Worm (Caenorhabditis elegans): ENCODE results near the gene pqn-51.
A peak's percentile ranks its signal among the peaks of the same experiment; 100 is the strongest.

Gene pqn-51

DNA sequence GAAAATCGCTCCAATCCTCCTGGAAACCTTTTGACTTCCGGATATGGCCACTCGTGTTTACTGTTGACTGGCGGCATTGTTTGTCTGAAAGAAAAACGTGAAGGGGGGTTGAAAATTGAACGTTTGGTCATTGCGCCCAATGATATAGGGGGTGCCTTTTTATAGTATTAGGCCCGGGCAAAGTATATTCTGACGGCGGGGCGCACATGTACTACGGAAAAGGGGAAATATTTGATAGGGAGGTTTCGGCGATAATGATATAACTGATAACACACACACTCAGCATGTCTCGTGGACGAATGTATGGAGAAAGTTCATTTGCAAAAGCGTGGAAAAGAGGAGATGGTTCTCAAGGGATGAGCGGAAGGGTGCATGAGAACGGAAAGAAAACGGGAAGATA, 21.8 kb upstream of the pqn-51 start, which contains the start of gene cpt-4:
cpt-4 (minus strand) TSS at position 84 of the 400 bp plus-strand sequence.
- no peak for TF ChIP-seq daf-12 (tag; optimal IDR thresholded peaks at IDR 0.05)
- TF ChIP-seq lir-3 (tag; optimal IDR thresholded peaks at IDR 0.05), result no peak
- no peak for TF ChIP-seq madf-9 (GFP tag; conservative IDR thresholded peaks at IDR 0.05)
- TF ChIP-seq dmd-8 (GFP tag; IDR thresholded peaks at IDR 0.05), result no peak
- TF ChIP-seq lin-29 (GFP tag; IDR thresholded peaks at IDR 0.05), result no peak
- no peak for TF ChIP-seq mdt-29 (GFP tag; IDR thresholded peaks at IDR 0.05)
- TF ChIP-seq duxl-1 (tag; optimal IDR thresholded peaks at IDR 0.05; ENCODE audit: poor library complexity), result no peak
- no peak for TF ChIP-seq mxl-2 (GFP tag; conservative IDR thresholded peaks at IDR 0.05)
- peak; percentile 41 for TF ChIP-seq nhr-102 (tag; optimal IDR thresholded peaks at IDR 0.05)
- peak; percentile 83 for TF ChIP-seq pqm-1 (tag; optimal IDR thresholded peaks at IDR 0.05)
- no peak for TF ChIP-seq ceh-20 (GFP tag; IDR thresholded peaks at IDR 0.05)
- TF ChIP-seq spr-3 (GFP tag; optimal IDR thresholded peaks at IDR 0.05), result no peak
- no peak for TF ChIP-seq cey-2 (tag; optimal IDR thresholded peaks at IDR 0.05; ENCODE audit: borderline replicate concordance, insufficient read depth)
- TF ChIP-seq mxl-3 (GFP tag; optimal IDR thresholded peaks at IDR 0.05), result peak; percentile 90
- no peak for TF ChIP-seq jun-1 (tag; optimal IDR thresholded peaks at IDR 0.05)
- no peak for TF ChIP-seq zag-1 (tag; optimal IDR thresholded peaks at IDR 0.05)
- no peak for TF ChIP-seq zip-11 (GFP tag; IDR thresholded peaks at IDR 0.05)
- TF ChIP-seq set-16 (GFP tag; IDR thresholded peaks at IDR 0.05), result no peak
- TF ChIP-seq daf-19 (GFP tag; conservative IDR thresholded peaks at IDR 0.05), result no peak
- TF ChIP-seq zfp-3 (GFP tag; conservative IDR thresholded peaks at IDR 0.05), result no peak
- no peak for TF ChIP-seq ama-1 (optimal IDR thresholded peaks at IDR 0.05)
- no peak for TF ChIP-seq fkh-10 (GFP tag; optimal IDR thresholded peaks at IDR 0.05)
- no peak for TF ChIP-seq nhr-10 (tag; optimal IDR thresholded peaks at IDR 0.05)
- TF ChIP-seq unc-39 (tag; optimal IDR thresholded peaks at IDR 0.05), result no peak
- TF ChIP-seq F49E8.2 (tag; optimal IDR thresholded peaks at IDR 0.05; ENCODE audit: borderline replicate concordance), result no peak
- TF ChIP-seq daf-16 (GFP tag; optimal IDR thresholded peaks at IDR 0.05), result no peak
- peak; percentile 29 for TF ChIP-seq daf-16 (tag; optimal IDR thresholded peaks at IDR 0.05)
- no peak for TF ChIP-seq dpl-1 (GFP tag; optimal IDR thresholded peaks at IDR 0.05)
- TF ChIP-seq ceh-62 (tag; optimal IDR thresholded peaks at IDR 0.05), result no peak
- peak; percentile 34 for TF ChIP-seq nhr-48 (tag; optimal IDR thresholded peaks at IDR 0.05)
- TF ChIP-seq php-3 (GFP tag; IDR thresholded peaks at IDR 0.05), result peak; percentile 41; the same call in 1 of the 2 replicates
- TF ChIP-seq Y48G9A.11 (GFP tag; IDR thresholded peaks at IDR 0.05), result no peak
- no peak for TF ChIP-seq hif-1 (tag; optimal IDR thresholded peaks at IDR 0.05)
- TF ChIP-seq zip-2 (tag; optimal IDR thresholded peaks at IDR 0.05), result no peak
- peak; percentile 29 for TF ChIP-seq hlh-30 (tag; optimal IDR thresholded peaks at IDR 0.05; ENCODE audit: insufficient read depth)
- TF ChIP-seq F10B5.3 (tag; optimal IDR thresholded peaks at IDR 0.05), result no peak
- TF ChIP-seq arid-1 (GFP tag; conservative IDR thresholded peaks at IDR 0.05), result no peak
- TF ChIP-seq ceh-32 (tag; optimal IDR thresholded peaks at IDR 0.05; ENCODE audit: poor library complexity), result no peak
- peak; percentile 22 for TF ChIP-seq mes-2 (tag; optimal IDR thresholded peaks at IDR 0.05; ENCODE audit: poor library complexity, severe bottlenecking)
- TF ChIP-seq lin-15B (tag; optimal IDR thresholded peaks at IDR 0.05), result no peak
- no peak for TF ChIP-seq Y5F2A.4 (GFP tag; optimal IDR thresholded peaks at IDR 0.05)
- peak; percentile 85 for TF ChIP-seq nhr-28 (tag; optimal IDR thresholded peaks at IDR 0.05)
- TF ChIP-seq unc-130 (GFP tag; optimal IDR thresholded peaks at IDR 0.05), result no peak
- TF ChIP-seq ZK337.2 (GFP tag; IDR thresholded peaks at IDR 0.05), result no peak
- no peak for TF ChIP-seq nhr-6 (tag; optimal IDR thresholded peaks at IDR 0.05)
- peak in 1 of 2 experiments; percentile 76 for TF ChIP-seq mdl-1 (tag; optimal IDR thresholded peaks at IDR 0.05)
- TF ChIP-seq dve-1 (tag; optimal IDR thresholded peaks at IDR 0.05; ENCODE audit: insufficient read depth), result peak; percentile 48
- 0 out of 2 replicates have a peak, but pooled peaks have one; percentile 55 for TF ChIP-seq lin-1 (GFP tag; IDR thresholded peaks at IDR 0.05)
- no peak for TF ChIP-seq lsy-2 (tag; optimal IDR thresholded peaks at IDR 0.05)
- no peak for TF ChIP-seq fos-1 (tag; optimal IDR thresholded peaks at IDR 0.05)
- no peak for TF ChIP-seq aha-1 (tag)
- no peak for TF ChIP-seq nhr-42 (GFP tag; IDR thresholded peaks at IDR 0.05)
